Fruit fly (Drosophila melanogaster): ENCODE measurements around the gene CG11162.

Gene CG11162

DNA sequence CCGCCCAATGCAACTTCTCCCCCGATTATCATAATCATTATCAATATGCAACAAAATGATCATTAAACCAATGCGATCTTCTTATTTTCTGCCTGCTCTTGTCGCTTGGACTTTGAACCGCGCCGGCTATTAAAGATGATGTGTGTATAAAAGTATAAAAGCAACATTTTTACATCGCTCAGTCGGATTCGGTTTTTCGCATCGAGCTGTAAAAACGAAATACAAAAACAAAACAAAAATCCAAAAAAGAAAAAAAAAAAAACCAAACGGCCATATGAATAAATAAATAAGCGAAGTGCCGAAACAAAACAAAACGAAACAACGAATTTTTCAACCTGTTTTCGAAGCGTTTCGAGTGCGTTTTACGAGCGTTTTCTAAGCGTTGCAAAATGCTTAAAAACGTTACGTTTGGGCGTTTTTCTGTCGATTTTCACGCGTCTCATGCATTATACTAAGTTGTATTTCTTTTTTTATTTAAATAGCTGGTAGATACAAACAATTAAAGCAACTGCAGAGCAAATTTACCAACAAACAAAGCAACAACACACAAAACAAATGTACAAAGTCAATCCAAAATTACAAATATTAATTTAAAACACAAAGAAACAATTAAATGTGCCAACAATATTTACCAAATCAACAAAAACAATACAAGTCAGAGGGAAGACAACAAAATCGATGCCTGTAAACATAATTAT is 31.8 kb upstream of the CG11162 start:
- TF ChIP-seq noc (tag; optimal IDR thresholded peaks at IDR 0.05): no peak

dm6 chrX:13646175-13646574 is 30.5 kb upstream of the CG11162 start:
- no peak for TF ChIP-seq noc (tag; optimal IDR thresholded peaks at IDR 0.05)

DNA sequence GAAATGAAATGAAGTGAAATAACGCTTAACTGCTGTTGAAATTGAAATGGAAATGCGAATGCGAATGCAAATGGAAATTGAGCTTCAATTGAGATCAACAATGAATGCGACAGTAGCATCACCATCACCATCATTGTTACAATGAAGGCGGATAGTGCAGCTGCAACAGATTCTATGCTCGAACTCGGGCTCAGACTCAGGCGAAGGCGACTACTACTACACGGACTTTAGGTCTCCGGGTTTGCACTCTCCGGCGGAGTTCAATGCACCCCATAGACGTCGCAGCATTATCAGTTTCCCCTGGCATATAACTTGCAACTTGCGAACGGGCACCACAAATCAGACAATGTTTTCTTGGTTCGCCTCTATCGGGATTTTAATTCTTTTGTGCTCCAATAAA is 27.9 kb upstream of the CG11162 start:
- TF ChIP-seq noc (tag; optimal IDR thresholded peaks at IDR 0.05): no peak

dm6 chrX:13649801-13650200 is 26.9 kb upstream of the CG11162 start:
- no peak for TF ChIP-seq noc (tag; optimal IDR thresholded peaks at IDR 0.05)

- TF ChIP-seq noc (tag; optimal IDR thresholded peaks at IDR 0.05): no peak
Observed at dm6 chrX:13651170-13651569, 25.5 kb upstream of the CG11162 start.

DNA sequence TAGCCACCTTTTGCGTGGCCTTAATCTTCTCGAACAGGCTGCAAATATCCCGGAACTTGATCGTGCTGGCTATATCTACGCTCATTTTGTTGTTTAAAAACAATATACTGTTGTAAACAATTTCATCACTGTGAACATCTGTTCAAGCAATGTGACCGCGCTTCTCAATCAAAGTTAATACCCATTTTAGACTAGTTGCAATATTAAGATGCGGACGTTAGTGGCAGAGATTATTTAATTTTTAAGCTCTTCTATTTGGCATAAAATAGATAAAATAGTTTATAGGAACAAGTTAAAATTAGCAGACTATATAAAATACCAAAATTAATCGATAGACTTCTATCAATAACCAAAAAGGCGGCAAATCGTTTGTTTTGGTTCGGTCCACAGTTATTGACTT is 9.0 kb upstream of the CG11162 start, which contains the start of the genes DNAlig4 and CG11164:
TSS of gene DNAlig4 (minus strand) at position 156 of the 400 bp plus-strand sequence.
TSS of gene CG11164 (plus strand) at position 359 of the 400 bp plus-strand sequence.
- TF ChIP-seq noc (tag; optimal IDR thresholded peaks at IDR 0.05): no peak

dm6 chrX:13669366-13669765 is 7.3 kb upstream of the CG11162 start, which contains the start of gene CG15760:
TSS of gene CG15760 (plus strand) at chrX:13669699.
- no peak for TF ChIP-seq noc (tag; optimal IDR thresholded peaks at IDR 0.05)

DNA sequence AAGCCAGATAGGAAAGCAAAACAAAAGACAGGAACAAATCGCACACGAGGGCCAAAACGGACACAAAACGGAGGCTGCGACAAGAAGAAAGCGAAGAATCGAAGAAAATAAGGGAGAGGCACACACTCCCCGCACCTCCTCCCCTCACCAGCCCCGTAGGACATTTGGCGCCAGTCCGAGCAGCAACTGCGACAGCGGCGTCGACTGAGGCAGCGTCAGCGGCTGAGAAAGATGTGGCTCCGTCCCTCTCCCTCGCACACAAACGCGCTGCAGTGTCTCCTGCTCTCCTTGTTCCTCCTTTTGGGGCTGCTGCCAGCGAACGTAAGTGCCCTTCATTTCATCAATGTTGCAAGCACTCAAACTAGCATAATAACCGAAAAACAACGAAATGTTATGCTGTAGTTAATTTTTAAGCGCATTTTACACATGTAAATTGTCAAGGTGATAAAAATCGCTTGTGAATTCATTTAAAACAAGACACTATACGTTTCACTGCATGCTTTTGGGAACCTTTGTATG is 6.3 kb upstream of the CG11162 start:
- no peak for TF ChIP-seq noc (tag; optimal IDR thresholded peaks at IDR 0.05)

dm6 chrX:13677970-13678490 is 1.3 kb downstream of the CG11162 start:
- peak; percentile 2 for TF ChIP-seq noc (tag; optimal IDR thresholded peaks at IDR 0.05)

DNA sequence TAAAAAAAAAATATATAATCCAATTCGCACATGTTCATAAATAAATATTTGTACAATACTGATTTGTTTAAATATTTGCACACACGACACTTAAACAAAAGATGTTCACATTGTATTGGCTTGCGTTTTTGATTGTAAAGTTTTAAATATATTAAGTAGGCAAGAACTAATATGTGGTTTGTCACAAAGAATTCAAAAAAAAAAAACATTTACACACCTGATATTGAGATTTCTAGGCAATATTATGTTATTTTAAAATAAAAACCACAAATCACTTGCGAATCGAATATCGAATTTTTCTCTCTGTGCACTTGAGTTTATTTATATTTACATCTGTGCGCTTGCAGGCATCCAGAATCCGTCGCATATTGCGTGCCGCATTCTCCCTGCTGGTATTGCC is 2.9 kb downstream of the CG11162 start:
- peak; percentile 59 for TF ChIP-seq noc (tag; optimal IDR thresholded peaks at IDR 0.05)

dm6 chrX:13680262-13680661 is 3.6 kb downstream of the CG11162 start, which contains the start of gene CG12177:
TSS of gene CG12177 (minus strand) at chrX:13680500.
- peak; percentile 10 for TF ChIP-seq noc (tag; optimal IDR thresholded peaks at IDR 0.05)

- TF ChIP-seq noc (tag; optimal IDR thresholded peaks at IDR 0.05): peak; percentile 14
Observed at dm6 chrX:13681906-13682305, 5.2 kb downstream of the CG11162 start.

dm6 chrX:13682652-13683051 is 6.0 kb downstream of the CG11162 start, which contains the start of gene CG11158:
TSS of gene CG11158 (plus strand) at chrX:13682952.
- no peak for TF ChIP-seq noc (tag; optimal IDR thresholded peaks at IDR 0.05)

DNA sequence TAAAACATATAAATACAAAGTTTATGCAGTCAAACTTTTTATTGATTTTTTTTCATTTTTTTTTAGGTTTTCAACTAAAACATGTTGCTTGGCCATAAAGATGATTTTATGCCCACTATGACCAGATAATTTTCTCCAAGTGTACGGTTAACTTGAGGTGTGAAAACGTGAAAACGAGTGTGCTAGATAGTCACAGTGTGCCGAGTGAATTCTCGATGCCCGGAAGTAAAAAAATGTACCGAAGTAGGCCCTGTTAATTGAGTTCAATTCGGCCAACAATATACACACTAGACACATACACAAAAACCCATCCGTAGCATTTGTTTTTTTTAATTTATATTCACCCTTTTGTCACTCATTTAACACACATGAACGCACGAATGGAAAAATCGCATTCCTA is 15.3 kb downstream of the CG11162 start, which contains the start of gene Nna1:
TSS of gene Nna1 (plus strand) at position 301 of the 400 bp plus-strand sequence.
- no peak for TF ChIP-seq noc (tag; optimal IDR thresholded peaks at IDR 0.05)

dm6 chrX:13698717-13699427 is 22.2 kb downstream of the CG11162 start:
- no peak for TF ChIP-seq noc (tag; optimal IDR thresholded peaks at IDR 0.05)

DNA sequence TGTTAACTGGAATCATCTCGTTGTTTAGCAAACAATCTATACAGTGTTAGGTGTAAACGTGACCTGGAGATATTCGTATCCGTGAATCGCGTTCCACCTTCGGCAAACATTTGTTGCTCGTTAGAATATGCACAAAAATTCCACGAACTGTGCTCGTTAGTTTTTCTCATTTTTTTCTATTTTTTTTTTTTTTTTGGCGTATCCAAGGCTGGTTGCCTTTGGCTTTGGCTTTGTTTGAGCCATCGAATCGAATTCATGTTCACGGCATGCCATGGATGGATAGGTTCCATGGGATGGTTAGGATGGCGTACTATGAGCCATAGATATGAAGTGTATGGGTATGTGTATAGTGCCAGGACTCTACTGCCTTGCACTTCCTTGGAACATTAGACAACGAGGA is 23.0 kb downstream of the CG11162 start:
- TF ChIP-seq noc (tag; optimal IDR thresholded peaks at IDR 0.05): no peak
